Worm (Caenorhabditis elegans): ENCODE data around the gene clec-231.

The clec-231 gene

ce11 chrV:15377903-15378302, 27.4 kb upstream of the clec-231 start, which contains the start of gene srh-122:
srh-122 (minus strand) TSS chrV:15378003.
- no peak for TF ChIP-seq saeg-2 (GFP tag; IDR thresholded peaks at IDR 0.05)
- no peak for TF ChIP-seq egl-27 (tag; optimal IDR thresholded peaks at IDR 0.05)
- TF ChIP-seq pha-4 (GFP tag; IDR thresholded peaks at IDR 0.05) = no peak
- no peak for TF ChIP-seq pha-4 (tag; optimal IDR thresholded peaks at IDR 0.05)
- no peak for TF ChIP-seq lsy-2 (tag; optimal IDR thresholded peaks at IDR 0.05)
- TF ChIP-seq R02D3.7 (tag; optimal IDR thresholded peaks at IDR 0.05) = no peak
- TF ChIP-seq lin-39 (tag; optimal IDR thresholded peaks at IDR 0.05) = no peak
- TF ChIP-seq lir-3 (tag; optimal IDR thresholded peaks at IDR 0.05) = no peak
- TF ChIP-seq ceh-62 (tag; optimal IDR thresholded peaks at IDR 0.05) = no peak

ce11 chrV:15376223-15376622, 25.7 kb upstream of the clec-231 start, which contains the start of gene srh-52:
srh-52 (minus strand) TSS chrV:15376323.
- TF ChIP-seq hif-1 (tag; optimal IDR thresholded peaks at IDR 0.05) (no peak), zfp-3 (GFP tag; conservative IDR thresholded peaks at IDR 0.05) (no peak), mes-2 (tag; optimal IDR thresholded peaks at IDR 0.05; ENCODE audit: poor library complexity, severe bottlenecking) (no peak), ceh-62 (tag; optimal IDR thresholded peaks at IDR 0.05) (no peak), unc-62 (GFP tag; optimal IDR thresholded peaks at IDR 0.05 in 1 of 2) (no peak), unc-62 (tag; optimal IDR thresholded peaks at IDR 0.05) (no peak), mdl-1 (tag; optimal IDR thresholded peaks at IDR 0.05) (no peak), Y105C5A.15 (GFP tag; IDR thresholded peaks at IDR 0.05) (no peak), attf-4 (tag; optimal IDR thresholded peaks at IDR 0.05) (no peak), unc-130 (GFP tag; optimal IDR thresholded peaks at IDR 0.05) (no peak), dmd-9 (GFP tag; IDR thresholded peaks at IDR 0.05) (no peak)

DNA sequence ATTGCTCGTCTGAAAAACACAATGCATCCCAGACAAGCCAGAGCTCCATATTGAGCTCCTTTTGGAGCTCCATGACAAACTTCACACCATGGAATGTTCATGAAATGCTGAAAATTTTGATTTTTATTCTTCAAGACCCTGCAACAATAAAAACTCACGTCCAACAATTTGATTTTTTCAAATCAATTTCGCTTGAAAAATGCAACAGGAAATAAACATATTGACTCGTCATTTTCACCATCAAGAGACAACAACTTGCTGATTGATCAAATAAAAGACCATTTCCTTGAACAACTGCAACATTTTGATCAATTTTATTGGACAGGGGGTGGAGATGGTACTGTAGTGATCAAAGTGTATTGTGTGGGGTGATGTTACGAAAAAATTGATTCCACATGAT, 19.2 kb upstream of the clec-231 start, which contains the start of gene nhr-269:
Gene nhr-269, minus strand, starts transcription at position 101 of the 400 bp plus-strand sequence.
- TF ChIP-seq lin-39 (tag; optimal IDR thresholded peaks at IDR 0.05) = no peak
- no peak for TF ChIP-seq egl-27 (tag; optimal IDR thresholded peaks at IDR 0.05)
- TF ChIP-seq nhr-76 (tag; optimal IDR thresholded peaks at IDR 0.05) = no peak
- no peak for TF ChIP-seq rbr-2 (tag; optimal IDR thresholded peaks at IDR 0.05)
- TF ChIP-seq F10B5.3 (tag; optimal IDR thresholded peaks at IDR 0.05) = no peak
- TF ChIP-seq lin-1 (GFP tag; IDR thresholded peaks at IDR 0.05) = no peak
- no peak for TF ChIP-seq ama-1 (optimal IDR thresholded peaks at IDR 0.05)
- TF ChIP-seq hmg-1.1 (GFP tag; IDR thresholded peaks at IDR 0.05) = no peak
- TF ChIP-seq R02D3.7 (tag; optimal IDR thresholded peaks at IDR 0.05) = no peak

DNA sequence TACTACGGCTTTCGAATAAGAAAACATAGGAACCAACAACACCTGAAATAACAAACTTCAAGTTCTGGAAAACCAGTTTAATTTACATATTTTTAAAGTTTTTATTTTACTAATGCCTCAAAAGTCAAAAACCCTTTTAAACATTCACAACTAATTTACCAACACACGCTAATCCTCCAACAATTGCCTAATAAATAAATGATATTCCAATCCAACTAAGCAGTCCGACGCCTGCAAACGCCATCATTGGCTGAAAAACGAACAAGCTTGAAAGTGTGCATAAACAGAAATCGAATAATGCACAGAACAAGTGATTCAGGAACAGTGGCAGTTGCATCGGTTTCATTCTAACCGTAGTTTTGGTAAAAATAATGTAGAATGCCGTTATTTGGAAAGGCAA, 17.3 kb upstream of the clec-231 start:
- TF ChIP-seq ZK546.5 (tag; optimal IDR thresholded peaks at IDR 0.05) (no peak), F37D6.2 (tag; optimal IDR thresholded peaks at IDR 0.05) (no peak), unc-130 (GFP tag; optimal IDR thresholded peaks at IDR 0.05) (no peak), nhr-111 (GFP tag; optimal IDR thresholded peaks at IDR 0.05) (no peak), nhr-10 (tag; optimal IDR thresholded peaks at IDR 0.05) (no peak), unc-62 (GFP tag; optimal IDR thresholded peaks at IDR 0.05 in 1 of 2) (peak in 1 of 2 experiments; percentile 95), unc-62 (tag; optimal IDR thresholded peaks at IDR 0.05) (no peak), snpc-4 (tag; optimal IDR thresholded peaks at IDR 0.05) (no peak), dve-1 (tag; optimal IDR thresholded peaks at IDR 0.05; ENCODE audit: insufficient read depth) (no peak), Y75B8A.6 (GFP tag; IDR thresholded peaks at IDR 0.05) (no peak)

DNA sequence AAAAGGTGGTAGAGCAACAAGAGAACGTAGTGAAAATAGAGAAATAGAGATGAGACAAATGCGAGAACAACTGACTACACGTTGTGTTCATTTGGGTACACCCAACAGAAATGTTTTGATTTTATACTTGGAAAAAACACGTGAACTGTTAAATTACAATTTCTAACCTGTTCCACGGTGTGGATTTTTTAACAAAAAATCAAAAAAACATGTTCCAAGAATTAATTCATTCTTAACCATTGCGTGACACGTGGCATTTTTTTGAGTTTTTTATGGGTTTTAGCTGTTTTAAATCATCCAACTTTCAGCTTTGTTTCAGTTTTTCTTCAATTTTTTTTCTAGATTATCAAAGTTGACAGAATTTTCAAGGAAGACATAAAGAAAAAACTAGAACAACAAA, 10.9 kb upstream of the clec-231 start, which contains the start of gene ech-1.1:
Gene ech-1.1, minus strand, starts transcription at position 101 of the 400 bp plus-strand sequence.
- TF ChIP-seq nhr-28 (tag; optimal IDR thresholded peaks at IDR 0.05) = peak; percentile 14

Data from whole organism, L4 larva.